Worm (Caenorhabditis elegans): Measurements from ENCODE around the gene pes-8.

DNA sequence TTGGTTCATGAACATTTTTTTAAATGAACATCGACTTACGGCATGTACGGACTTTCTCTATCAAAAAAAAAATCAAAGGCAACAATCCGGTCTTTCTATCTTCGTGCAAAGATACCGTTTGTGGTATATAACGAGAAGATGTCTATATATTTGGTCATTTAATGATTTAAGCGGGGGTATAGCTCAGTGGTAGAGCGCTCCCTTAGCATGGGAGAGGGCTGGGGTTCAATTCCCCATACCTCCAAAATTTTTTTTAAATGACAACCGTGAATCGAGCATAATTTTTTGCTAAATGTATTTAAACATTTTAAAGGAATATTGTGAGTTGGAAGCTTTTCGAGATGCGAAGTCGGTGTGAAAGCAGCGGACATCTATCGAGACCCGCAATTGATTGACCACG, 12.9 kb upstream of the pes-8 start:
- TF ChIP-seq sea-1 (GFP tag; conservative IDR thresholded peaks at IDR 0.05) (no peak), pes-1 (GFP tag; IDR thresholded peaks at IDR 0.05) (no peak), ama-1 (optimal IDR thresholded peaks at IDR 0.05) (no peak), F13C5.2 (tag; optimal IDR thresholded peaks at IDR 0.05) (no peak)

Data from whole organism, early embryonic.